Worm (Caenorhabditis elegans) whole organism, late embryonic: ENCODE results near the gene sru-11.
A peak's percentile ranks its signal among the peaks of the same experiment; 100 is the strongest.

ENCODE experiments used
- K02D7.2 ChIP-seq: sonication (generic microtip); optimal IDR thresholded peaks from 2 replicates; lab custom pipeline; 2017; ENCODE audit warnings: mild to moderate bottlenecking, missing genetic modification characterization, missing compliant biosample characterization
- T23F11.4 ChIP-seq: fragments of 200-800 bp; sonication (Bioruptor generic); optimal IDR thresholded peaks from 2 replicates; lab custom pipeline; 2018; ENCODE audit warnings: mild to moderate bottlenecking, missing genetic modification characterization, missing compliant biosample characterization
- Y22D7AL.16 ChIP-seq: sonication (generic microtip); optimal IDR thresholded peaks from 2 replicates; lab custom pipeline; 2016; ENCODE audit warnings: missing genetic modification characterization, missing compliant biosample characterization
- ceh-19 ChIP-seq: fragments of 200-800 bp; sonication (Bioruptor generic); optimal IDR thresholded peaks from 2 replicates; lab custom pipeline; 2018; ENCODE audit warnings: mild to moderate bottlenecking, missing genetic modification characterization, missing compliant biosample characterization
- ceh-2 ChIP-seq: sonication (generic microtip); optimal IDR thresholded peaks from 2 replicates; lab custom pipeline; 2016; ENCODE audit warnings: missing genotype, missing genetic modification characterization, missing compliant biosample characterization
- ceh-24 ChIP-seq: sonication (generic microtip); optimal IDR thresholded peaks from 2 replicates; lab custom pipeline; 2016; ENCODE audit warnings: mild to moderate bottlenecking, missing genetic modification characterization, missing compliant biosample characterization
- ceh-30 ChIP-seq: fragments of 150-350 bp; optimal IDR thresholded peaks from 2 replicates; lab custom pipeline; 2014; ENCODE audit warnings: missing biosample characterization, missing genetic modification characterization
- ceh-31 ChIP-seq: sonication (generic microtip); optimal IDR thresholded peaks from 2 replicates; lab custom pipeline; 2016; ENCODE audit warnings: missing genetic modification characterization, missing compliant biosample characterization
- ceh-6 ChIP-seq: fragments of 200-800 bp; sonication (Bioruptor generic); optimal IDR thresholded peaks from 2 replicates; lab custom pipeline; 2018; ENCODE audit warnings: mild to moderate bottlenecking, missing genetic modification characterization, missing compliant biosample characterization
- dmd-4 ChIP-seq: sonication (generic microtip); optimal IDR thresholded peaks from 2 replicates; lab custom pipeline; 2016; ENCODE audit warnings: borderline replicate concordance, missing genetic modification characterization, missing compliant biosample characterization
- dve-1 ChIP-seq: sonication (generic microtip); optimal IDR thresholded peaks from 2 replicates; lab custom pipeline; 2017; ENCODE audit warnings: antibody characterized with exemption, mild to moderate bottlenecking, missing genetic modification characterization, missing compliant biosample characterization
- elt-2 ChIP-seq: sonication (generic microtip); optimal IDR thresholded peaks from 2 replicates; lab custom pipeline; 2016; ENCODE audit warnings: missing genetic modification reagents, missing genetic modification characterization, missing compliant biosample characterization
- elt-4 ChIP-seq: sonication (generic microtip); optimal IDR thresholded peaks from 2 replicates; lab custom pipeline; 2016; ENCODE audit warnings: missing genetic modification characterization, missing compliant biosample characterization
- eyg-1 ChIP-seq: sonication (generic microtip); optimal IDR thresholded peaks from 2 replicates; lab custom pipeline; 2016; ENCODE audit warnings: missing genotype, missing genetic modification characterization, missing compliant biosample characterization
- fax-1 ChIP-seq: sonication (generic microtip); optimal IDR thresholded peaks from 2 replicates; lab custom pipeline; 2016; ENCODE audit warnings: missing genotype, missing genetic modification characterization, missing compliant biosample characterization
- fkh-10 ChIP-seq: fragments of 150-350 bp; optimal IDR thresholded peaks from 2 replicates; lab custom pipeline; 2014; ENCODE audit warnings: missing biosample characterization, missing genetic modification reagents, missing genetic modification characterization
- hlh-13 ChIP-seq: fragments of 200-800 bp; sonication (Bioruptor generic); optimal IDR thresholded peaks from 2 replicates; lab custom pipeline; 2018; ENCODE audit warnings: mild to moderate bottlenecking, missing genetic modification characterization, missing compliant biosample characterization
- hlh-30 ChIP-seq: sonication (generic microtip); optimal IDR thresholded peaks from 2 replicates; lab custom pipeline; 2017; ENCODE audit warnings: antibody characterized with exemption, missing genetic modification characterization, missing compliant biosample characterization; ENCODE audit not compliant: insufficient read depth
- hlh-6 ChIP-seq: sonication (generic microtip); optimal IDR thresholded peaks from 2 replicates; lab custom pipeline; 2016; ENCODE audit warnings: missing genotype, missing genetic modification characterization, missing compliant biosample characterization
- hlh-8 ChIP-seq: sonication (generic microtip); optimal IDR thresholded peaks from 2 replicates; lab custom pipeline; 2016; ENCODE audit warnings: missing genotype, missing genetic modification characterization, missing compliant biosample characterization
- lin-11 ChIP-seq: fragments of 200-800 bp; sonication (Bioruptor generic); optimal IDR thresholded peaks from 2 replicates; lab custom pipeline; 2018; ENCODE audit warnings: mild to moderate bottlenecking, missing genetic modification characterization, missing compliant biosample characterization
- madf-2 ChIP-seq: sonication (generic microtip); optimal IDR thresholded peaks from 2 replicates; lab custom pipeline; 2017; ENCODE audit warnings: missing genetic modification characterization, missing compliant biosample characterization
- mec-3 ChIP-seq: sonication (generic microtip); optimal IDR thresholded peaks from 2 replicates; lab custom pipeline; 2016; ENCODE audit warnings: borderline replicate concordance, missing genetic modification characterization, missing compliant biosample characterization
- nfya-1 ChIP-seq: sonication (generic microtip); optimal IDR thresholded peaks from 2 replicates; lab custom pipeline; 2017; ENCODE audit warnings: missing genetic modification characterization, mild to moderate bottlenecking, missing compliant biosample characterization, antibody characterized with exemption, moderate library complexity
- odd-2 ChIP-seq: sonication (generic microtip); optimal IDR thresholded peaks from 2 replicates; lab custom pipeline; 2017; ENCODE audit warnings: antibody characterized with exemption, mild to moderate bottlenecking, missing genetic modification characterization, missing compliant biosample characterization
- pag-3 ChIP-seq: sonication (generic microtip); optimal IDR thresholded peaks from 2 replicates; lab custom pipeline; 2016; ENCODE audit warnings: missing compliant biosample characterization, missing genetic modification characterization, borderline replicate concordance
- pat-9 ChIP-seq: fragments of 200-800 bp; sonication (Bioruptor generic); optimal IDR thresholded peaks from 2 replicates; lab custom pipeline; 2018; ENCODE audit warnings: mild to moderate bottlenecking, missing genetic modification characterization, moderate library complexity, missing compliant biosample characterization
- pha-4 ChIP-seq: fragments of 150-350 bp; optimal IDR thresholded peaks from 2 replicates; lab custom pipeline; 2018; ENCODE audit warnings: missing biosample characterization, missing genetic modification reagents, missing genetic modification characterization
- pros-1 ChIP-seq: fragments of 150-350 bp; optimal IDR thresholded peaks from 2 replicates; lab custom pipeline; 2014; ENCODE audit warnings: missing biosample characterization, missing genetic modification reagents, missing genetic modification characterization
- rnt-1 ChIP-seq: sonication (generic microtip); optimal IDR thresholded peaks from 2 replicates; lab custom pipeline; 2016; ENCODE audit warnings: missing genetic modification characterization, missing compliant biosample characterization
- sox-2 ChIP-seq: fragments of 200-800 bp; sonication (Bioruptor generic); IDR thresholded peaks from 2 replicates; pipeline ENCODE4 v1.3.6; 2022; ENCODE audit warnings: missing genetic modification reagents, missing genetic modification characterization, missing compliant biosample characterization
- sox-4 ChIP-seq: sonication (generic microtip); optimal IDR thresholded peaks from 2 replicates; lab custom pipeline; 2017; ENCODE audit warnings: mild to moderate bottlenecking, missing genetic modification characterization, inconsistent platforms, missing compliant biosample characterization
- tbx-2 ChIP-seq: sonication (generic microtip); optimal IDR thresholded peaks from 2 replicates; lab custom pipeline; 2016; ENCODE audit warnings: missing genetic modification characterization, missing compliant biosample characterization
- tbx-7 ChIP-seq: sonication (generic microtip); optimal IDR thresholded peaks from 2 replicates; lab custom pipeline; 2016; ENCODE audit warnings: missing genotype, missing genetic modification characterization, missing compliant biosample characterization
- unc-3 ChIP-seq, 2 experiments: fragments of 200-800 bp in 1 of 2; sonication (Bioruptor generic) in 1 of 2; sonication (generic microtip) in 1 of 2; conservative IDR thresholded peaks in 1 of 2; optimal IDR thresholded peaks in 1 of 2; 2 replicates each; pipeline versions ENCODE4 v1.3.6 to Lab custom; 2016 to 2022; ENCODE audit warnings: missing compliant biosample characterization in 2 of 2, missing genetic modification characterization in 2 of 2, missing genetic modification reagents in 1 of 2
- unc-42 ChIP-seq: sonication (generic microtip); optimal IDR thresholded peaks from 2 replicates; lab custom pipeline; 2016; ENCODE audit warnings: missing genotype, missing genetic modification characterization, missing compliant biosample characterization
- unc-86 ChIP-seq: sonication (generic microtip); optimal IDR thresholded peaks from 2 replicates; lab custom pipeline; 2016; ENCODE audit warnings: missing genetic modification characterization, missing compliant biosample characterization

Gene sru-11

DNA sequence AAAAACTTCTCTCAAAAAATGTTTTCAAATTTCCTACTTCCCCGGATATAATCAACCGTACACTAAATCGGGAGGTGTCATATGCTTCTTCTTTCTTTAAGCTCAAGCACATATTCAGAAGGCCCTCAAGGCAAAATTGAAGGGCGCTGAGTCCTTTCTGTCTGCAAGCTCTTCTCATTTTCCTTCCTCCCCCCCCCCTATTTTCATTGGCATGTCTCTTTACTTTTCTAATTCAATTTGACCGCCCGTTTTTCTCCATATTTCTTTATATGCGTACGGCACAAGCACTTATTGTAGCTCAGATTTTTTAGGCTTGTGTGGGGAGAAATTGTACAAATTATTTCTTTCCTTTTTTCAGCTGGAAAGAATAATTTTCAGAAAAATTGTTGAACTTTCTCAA, 29.2 kb upstream of the sru-11 start:
- peak; percentile 68 for TF ChIP-seq unc-42
- no peak for TF ChIP-seq sox-4 (tag; lab: Kevin White, UChicago)
- TF ChIP-seq, all 69 proteins: peak for 1

- TF ChIP-seq mec-3 (tag; lab: Kevin White, UChicago) (no peak), pha-4 (tag; lab: Kevin White, UChicago) (no peak), Y22D7AL.16 (tag; lab: Kevin White, UChicago) (no peak), hlh-30 (tag; lab: Kevin White, UChicago) (no peak), tbx-7 (tag; lab: Kevin White, UChicago) (no peak), rnt-1 (tag; lab: Kevin White, UChicago) (no peak)
Measured at ce11 chrIV:13557393-13557792, 27.4 kb upstream of the sru-11 start.

DNA sequence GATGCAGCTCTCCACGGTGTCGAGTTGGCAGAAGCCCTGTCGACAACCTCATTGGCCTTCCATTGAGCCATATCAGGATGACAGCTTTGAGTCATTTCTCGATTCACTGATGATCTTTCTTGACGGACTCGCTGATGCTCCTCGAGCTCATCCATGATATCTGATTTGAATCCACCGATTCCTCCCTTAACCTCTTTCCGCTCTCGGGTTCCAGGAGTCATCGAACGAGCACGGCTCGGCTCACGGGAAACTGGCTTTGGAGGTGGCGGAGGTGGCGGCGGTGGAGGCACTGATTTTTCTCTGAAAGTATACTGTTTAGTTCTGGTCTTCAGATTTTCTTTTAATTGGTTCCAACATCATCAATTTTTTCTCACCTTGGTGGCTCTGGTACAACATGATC, 25.7 kb upstream of the sru-11 start:
- TF ChIP-seq hlh-8 (tag; lab: Kevin White, UChicago) (no peak), elt-2 (no peak), odd-2 (no peak), elt-4 (no peak), ceh-30 (tag; lab: Kevin White, UChicago) (no peak), ceh-19 (no peak), eyg-1 (no peak), ceh-2 (tag; lab: Kevin White, UChicago) (no peak), sox-2 (GFP tag; lab: Robert Waterston, UW) (no peak), K02D7.2 (tag; lab: Kevin White, UChicago) (no peak), unc-86 (tag; lab: Kevin White, UChicago) (no peak), pag-3 (tag; lab: Kevin White, UChicago) (no peak), hlh-13 (GFP tag; lab: Kevin White, UChicago) (no peak), lin-11 (no peak), dve-1 (tag; lab: Kevin White, UChicago) (no peak), pros-1 (tag; lab: Kevin White, UChicago) (no peak), mec-3 (tag; lab: Kevin White, UChicago) (no peak)

DNA sequence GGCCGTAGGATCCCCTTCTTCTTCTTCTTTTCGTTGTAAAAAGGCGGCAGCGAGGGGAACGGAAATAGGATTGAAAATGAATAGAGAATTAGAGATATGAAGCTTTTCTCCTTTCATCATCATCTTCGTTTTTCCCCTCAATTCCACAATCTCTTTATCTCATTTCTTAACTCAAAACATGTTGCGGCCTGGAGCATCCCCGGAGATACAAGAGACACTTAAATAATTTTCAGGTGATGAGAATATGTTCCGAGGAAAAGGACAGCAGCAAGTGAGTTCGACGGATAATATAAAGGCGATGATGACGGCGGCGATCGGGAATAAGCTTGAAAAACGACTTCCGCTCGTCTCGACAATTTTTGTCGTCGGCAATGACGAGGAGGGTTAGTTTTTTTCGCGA, 23.1 kb upstream of the sru-11 start, which contains the start of the genes Y45F10B.13 and qui-1:
Gene Y45F10B.13 (minus strand): TSS at position 101 of the 400 bp plus-strand sequence.
Gene qui-1 (plus strand): TSS at position 233 of the 400 bp plus-strand sequence.
- TF ChIP-seq fkh-10 (GFP tag; lab: Kevin White, UChicago): no peak
- TF ChIP-seq dmd-4: no peak
- no peak for TF ChIP-seq tbx-2 (tag; lab: Kevin White, UChicago)
- TF ChIP-seq ceh-30 (tag; lab: Kevin White, UChicago): no peak
- TF ChIP-seq madf-2 (tag; lab: Kevin White, UChicago): no peak
- no peak for TF ChIP-seq unc-3 (GFP tag; conservative IDR thresholded peaks at IDR 0.05; lab: Robert Waterston, UW)
- no peak for TF ChIP-seq unc-3 (tag; optimal IDR thresholded peaks at IDR 0.05; lab: Kevin White, UChicago)
- TF ChIP-seq ceh-24 (tag; lab: Kevin White, UChicago): no peak
- TF ChIP-seq hlh-8 (tag; lab: Kevin White, UChicago): no peak
- no peak for TF ChIP-seq ceh-6 (GFP tag; lab: Kevin White, UChicago)
- no peak for TF ChIP-seq hlh-6
- no peak for TF ChIP-seq ceh-19
- TF ChIP-seq T23F11.4 (GFP tag; lab: Kevin White, UChicago): no peak

DNA sequence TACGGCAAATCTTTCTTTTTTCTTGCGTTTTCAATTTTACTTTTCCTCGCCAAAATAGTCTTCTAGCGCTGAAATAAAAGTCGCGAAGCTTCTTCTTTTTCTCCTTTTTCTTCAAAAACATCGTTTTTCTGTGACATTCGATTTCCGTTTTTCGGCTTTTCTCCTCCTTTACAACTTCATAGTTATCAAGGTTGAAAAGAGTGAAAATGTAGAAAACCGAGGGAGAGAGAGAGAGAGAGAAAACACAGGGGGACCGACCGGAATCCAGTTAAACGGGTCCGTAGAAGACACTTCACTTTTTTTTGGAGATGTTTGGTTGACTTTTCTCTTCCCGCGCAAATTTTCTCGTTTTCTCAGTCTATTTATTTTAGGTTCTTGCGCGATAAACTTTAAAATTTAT, 20.5 kb upstream of the sru-11 start:
- TF ChIP-seq ceh-19 (no peak), fax-1 (tag; lab: Kevin White, UChicago) (no peak), pat-9 (tag; lab: Kevin White, UChicago) (no peak), ceh-31 (no peak), nfya-1 (tag; lab: Kevin White, UChicago) (no peak), unc-42 (peak; percentile 28)
